Worm (Caenorhabditis elegans): ENCODE results near the gene chil-4.

chil-4 gene

DNA sequence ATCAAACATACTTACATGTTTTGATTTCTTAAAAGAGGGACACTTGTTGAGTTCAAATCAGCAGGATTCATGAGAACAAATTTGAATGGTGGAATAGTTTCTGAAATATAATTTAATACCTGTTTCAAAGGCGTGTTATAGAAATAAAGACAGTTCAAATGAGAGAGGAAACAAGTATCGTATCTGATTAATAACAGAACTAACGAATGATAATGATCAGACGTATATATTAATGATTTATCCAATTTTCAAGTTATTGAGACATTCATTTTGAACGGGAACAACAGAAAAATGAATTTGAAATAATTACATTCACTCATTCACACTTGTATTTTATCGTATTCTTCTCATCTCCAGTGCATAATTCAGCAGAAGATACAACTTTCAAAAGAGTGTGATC, at the start of gene chil-4:
TSS of gene chil-4 (minus strand) at position 101 of the 400 bp plus-strand sequence.
- TF ChIP-seq ztf-11 (tag; optimal IDR thresholded peaks at IDR 0.05) (no peak), unc-39 (tag; optimal IDR thresholded peaks at IDR 0.05) (no peak), egl-27 (tag; optimal IDR thresholded peaks at IDR 0.05) (no peak), elt-1 (tag; optimal IDR thresholded peaks at IDR 0.05) (no peak), nhr-237 (tag; optimal IDR thresholded peaks at IDR 0.05) (no peak), hmg-11 (tag; optimal IDR thresholded peaks at IDR 0.05) (no peak), nhr-43 (tag; optimal IDR thresholded peaks at IDR 0.05; ENCODE audit: poor library complexity, severe bottlenecking) (no peak), ZK546.5 (tag; optimal IDR thresholded peaks at IDR 0.05) (no peak), nhr-12 (tag; optimal IDR thresholded peaks at IDR 0.05) (no peak), nhr-77 (tag; optimal IDR thresholded peaks at IDR 0.05) (no peak), nhr-28 (tag; optimal IDR thresholded peaks at IDR 0.05) (no peak), elt-2 (tag; optimal IDR thresholded peaks at IDR 0.05) (no peak), lsy-12 (tag; optimal IDR thresholded peaks at IDR 0.05) (no peak), mdl-1 (tag; optimal IDR thresholded peaks at IDR 0.05) (no peak), fkh-10 (GFP tag; optimal IDR thresholded peaks at IDR 0.05) (no peak), daf-12 (tag; optimal IDR thresholded peaks at IDR 0.05) (no peak), mml-1 (tag; optimal IDR thresholded peaks at IDR 0.05) (no peak), nhr-25 (tag; optimal IDR thresholded peaks at IDR 0.05) (no peak), ztf-4 (tag; optimal IDR thresholded peaks at IDR 0.05) (no peak), eor-1 (tag; optimal IDR thresholded peaks at IDR 0.05) (no peak)

DNA sequence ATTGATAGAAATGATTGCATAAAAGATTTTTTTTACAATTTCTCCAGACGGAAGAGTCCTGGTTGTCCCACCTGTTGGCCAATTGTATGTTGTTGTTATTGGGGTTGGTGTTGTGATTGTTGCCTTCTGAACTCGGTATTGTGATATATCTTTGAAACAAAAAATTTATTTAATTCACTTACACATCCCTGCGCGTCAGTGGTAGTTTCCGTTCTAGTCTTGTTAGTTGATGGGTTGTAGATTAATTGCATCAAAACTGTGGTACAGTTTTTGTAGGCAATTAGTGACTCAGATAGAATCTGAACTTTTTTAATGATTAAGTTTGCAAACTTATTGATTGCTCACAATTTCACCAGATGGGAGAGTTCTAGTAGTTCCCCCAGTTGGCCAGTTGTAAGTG, 48.9 kb upstream of the chil-4 start:
- TF ChIP-seq hmg-11 (tag; optimal IDR thresholded peaks at IDR 0.05) (no peak), mml-1 (tag; optimal IDR thresholded peaks at IDR 0.05) (no peak), jun-1 (tag; optimal IDR thresholded peaks at IDR 0.05) (no peak), mdl-1 (tag; optimal IDR thresholded peaks at IDR 0.05) (no peak), nhr-237 (tag; optimal IDR thresholded peaks at IDR 0.05) (no peak), R02D3.7 (tag; optimal IDR thresholded peaks at IDR 0.05) (no peak), ceh-9 (tag; optimal IDR thresholded peaks at IDR 0.05) (no peak), ztf-4 (tag; optimal IDR thresholded peaks at IDR 0.05) (no peak), nhr-67 (tag; optimal IDR thresholded peaks at IDR 0.05) (no peak), egl-27 (tag; optimal IDR thresholded peaks at IDR 0.05) (no peak), nfya-1 (tag; optimal IDR thresholded peaks at IDR 0.05; ENCODE audit: insufficient read depth) (no peak), nhr-43 (tag; optimal IDR thresholded peaks at IDR 0.05; ENCODE audit: poor library complexity, severe bottlenecking) (no peak), ceh-16 (tag; optimal IDR thresholded peaks at IDR 0.05) (no peak), fos-1 (tag; optimal IDR thresholded peaks at IDR 0.05) (no peak), lsy-12 (tag; optimal IDR thresholded peaks at IDR 0.05) (no peak), ceh-82 (tag; optimal IDR thresholded peaks at IDR 0.05) (no peak), fkh-2 (tag; optimal IDR thresholded peaks at IDR 0.05) (no peak)

DNA sequence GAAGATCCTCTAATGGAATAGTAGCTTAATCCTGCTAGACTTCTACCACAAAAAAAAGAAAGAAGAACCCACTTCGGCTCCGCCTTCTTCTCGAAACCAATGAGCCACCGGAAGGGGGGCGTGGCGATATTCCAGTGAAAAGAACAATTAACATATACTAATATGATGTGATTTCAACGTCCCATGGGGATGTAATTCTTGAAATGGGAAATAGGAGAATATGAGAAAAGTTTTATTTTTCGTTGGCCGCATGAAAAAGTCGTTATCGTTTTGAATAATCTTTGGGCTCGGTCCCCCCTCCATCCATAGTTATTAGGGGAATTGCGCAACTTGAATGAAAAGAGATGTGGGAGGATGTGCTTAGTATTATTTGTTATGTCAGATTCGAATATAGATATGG, 44.8 kb upstream of the chil-4 start, which contains the start of gene unc-4:
TSS of gene unc-4 (minus strand) at position 101 of the 400 bp plus-strand sequence.
- TF ChIP-seq elt-1 (tag; optimal IDR thresholded peaks at IDR 0.05) (peak; percentile 4), eor-1 (tag; optimal IDR thresholded peaks at IDR 0.05) (no peak)

DNA sequence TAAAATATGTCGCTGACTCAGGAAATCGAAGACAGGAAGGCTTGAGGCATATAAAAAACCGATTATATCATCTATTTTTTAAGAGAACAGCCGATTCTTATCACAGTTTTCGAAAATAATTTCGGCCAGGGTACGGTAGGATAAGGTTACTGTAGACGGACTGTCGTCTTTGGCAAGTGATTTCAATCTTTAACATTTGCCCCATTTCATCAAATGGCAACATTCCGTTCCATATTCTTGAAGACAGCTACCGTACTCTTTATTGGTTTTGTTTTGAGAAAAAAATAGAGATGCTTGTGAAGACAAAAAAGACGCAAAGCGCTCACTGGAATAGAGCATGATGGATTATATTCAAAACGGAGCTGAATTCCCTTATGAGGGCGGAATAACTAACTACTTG, 43.2 kb upstream of the chil-4 start:
- TF ChIP-seq nhr-11 (tag; optimal IDR thresholded peaks at IDR 0.05) (no peak), eor-1 (tag; optimal IDR thresholded peaks at IDR 0.05) (no peak), ceh-16 (tag; optimal IDR thresholded peaks at IDR 0.05) (no peak), nhr-76 (tag; optimal IDR thresholded peaks at IDR 0.05) (no peak), ama-1 (optimal IDR thresholded peaks at IDR 0.05) (no peak), nfya-1 (tag; optimal IDR thresholded peaks at IDR 0.05; ENCODE audit: insufficient read depth) (no peak), nhr-28 (tag; optimal IDR thresholded peaks at IDR 0.05) (no peak), snpc-4 (tag; optimal IDR thresholded peaks at IDR 0.05) (no peak), mml-1 (tag; optimal IDR thresholded peaks at IDR 0.05) (no peak), R02D3.7 (tag; optimal IDR thresholded peaks at IDR 0.05) (no peak), ZK546.5 (tag; optimal IDR thresholded peaks at IDR 0.05) (no peak), elt-1 (tag; optimal IDR thresholded peaks at IDR 0.05) (no peak), tbx-2 (tag; optimal IDR thresholded peaks at IDR 0.05) (no peak), ceh-82 (tag; optimal IDR thresholded peaks at IDR 0.05) (no peak), egl-5 (tag; optimal IDR thresholded peaks at IDR 0.05) (no peak), nhr-43 (tag; optimal IDR thresholded peaks at IDR 0.05; ENCODE audit: poor library complexity, severe bottlenecking) (no peak), fkh-10 (GFP tag; optimal IDR thresholded peaks at IDR 0.05) (no peak)

DNA sequence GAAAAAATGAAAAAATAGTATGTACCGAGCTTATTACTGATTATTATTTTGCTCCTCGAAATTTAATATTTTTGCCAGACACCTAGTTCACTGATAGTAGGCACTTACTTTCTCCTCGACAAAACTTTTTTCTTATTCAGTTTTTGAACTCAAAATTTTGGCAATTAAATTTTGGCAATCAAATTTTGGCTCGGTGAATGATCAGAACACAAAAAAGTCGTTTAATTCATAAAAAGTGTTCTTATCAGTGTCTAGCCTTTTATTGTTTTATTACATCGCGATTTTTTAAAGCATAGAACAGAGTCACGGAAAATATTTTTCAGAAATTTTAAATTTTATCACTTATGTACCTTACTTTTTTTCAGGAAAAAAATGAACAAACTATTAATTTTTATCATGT, 39.7 kb upstream of the chil-4 start:
- TF ChIP-seq ZK546.5 (tag; optimal IDR thresholded peaks at IDR 0.05): no peak
- peak; percentile 72 for TF ChIP-seq elt-2 (tag; optimal IDR thresholded peaks at IDR 0.05)
- TF ChIP-seq sea-2 (GFP tag; optimal IDR thresholded peaks at IDR 0.05): no peak
- TF ChIP-seq mml-1 (tag; optimal IDR thresholded peaks at IDR 0.05): no peak
- TF ChIP-seq pqm-1 (tag; optimal IDR thresholded peaks at IDR 0.05): peak; percentile 58

All from whole organism, L3 larva.